Worm (Caenorhabditis elegans) whole organism, L1 larva: ENCODE data around the gene ehs-1.

Source experiments
- ceh-90 ChIP-seq: sonication (generic microtip); optimal IDR thresholded peaks from 2 replicates; lab custom pipeline; 2016; ENCODE audit warnings: missing genetic modification characterization, missing compliant biosample characterization
- elt-3 ChIP-seq, 6 experiments: fragments of 150-350 bp in 1 of 6; sonication (generic microtip); optimal IDR thresholded peaks; 2 replicates each; lab custom pipeline; 2017 to 2018; ENCODE audit warnings: missing biosample characterization in 6 of 6, missing genetic modification characterization in 6 of 6, inconsistent platforms in 1 of 6
- fkh-10 ChIP-seq: sonication (generic microtip); optimal IDR thresholded peaks from 2 replicates; lab custom pipeline; 2017; ENCODE audit warnings: missing biosample characterization, missing genetic modification reagents, missing genetic modification characterization
- lin-39 ChIP-seq: fragments of 150-350 bp; optimal IDR thresholded peaks from 2 replicates; lab custom pipeline; 2014; ENCODE audit warnings: missing biosample characterization, missing genetic modification reagents, missing genetic modification characterization
- mep-1 ChIP-seq: fragments of 150-350 bp; optimal IDR thresholded peaks from 2 replicates; lab custom pipeline; 2014; ENCODE audit warnings: missing biosample characterization, missing genetic modification characterization
- nhr-12 ChIP-seq: sonication (generic microtip); optimal IDR thresholded peaks from 2 replicates; lab custom pipeline; 2017; ENCODE audit warnings: missing biosample characterization, missing genetic modification characterization
- nhr-237 ChIP-seq: fragments of 150-350 bp; optimal IDR thresholded peaks from 2 replicates; lab custom pipeline; 2014; ENCODE audit warnings: missing biosample characterization, missing genetic modification characterization
- snu-23 ChIP-seq: sonication (generic microtip); optimal IDR thresholded peaks from 2 replicates; lab custom pipeline; 2016; ENCODE audit warnings: missing genetic modification characterization, missing compliant biosample characterization
- ztf-11 ChIP-seq, 2 experiments: sonication (generic microtip); optimal IDR thresholded peaks; 2 replicates each; lab custom pipeline; 2016 to 2017; ENCODE audit warnings: missing genetic modification characterization in 2 of 2, missing biosample characterization in 1 of 2, missing compliant biosample characterization in 1 of 2

- TF ChIP-seq ceh-90 (tag; lab: Kevin White, UChicago) (no peak), lin-39 (tag; lab: Kevin White, UChicago) (no peak), nhr-12 (tag; lab: Kevin White, UChicago) (no peak), nhr-237 (tag; lab: Kevin White, UChicago) (no peak), fkh-10 (GFP tag; lab: Kevin White, UChicago) (no peak), snu-23 (GFP tag; lab: Kevin White, UChicago) (no peak), elt-3 (tag; optimal IDR thresholded peaks at IDR 0.05; lab: Kevin White, UChicago) (no peak), ztf-11 (tag; optimal IDR thresholded peaks at IDR 0.05; lab: Kevin White, UChicago) (no peak), mep-1 (tag; lab: Kevin White, UChicago) (no peak)
Observed at ce11 chrII:5804288-5804687, 16.2 kb upstream of the ehs-1 start.
